Worm (Caenorhabditis elegans) whole organism, midembryonic: ENCODE measurements around the gene ceh-34.

Source experiments
- flt-1 ChIP-seq: fragments of 200-800 bp; sonication (Bioruptor generic); IDR thresholded peaks from 2 replicates; pipeline ENCODE4 v1.3.6; 2022; ENCODE audit warnings: missing genetic modification characterization, missing compliant biosample characterization
- ref-1 ChIP-seq: fragments of 200-800 bp; sonication (Bioruptor generic); conservative IDR thresholded peaks from 2 replicates; pipeline ENCODE4 v1.3.6; 2022; ENCODE audit warnings: missing genetic modification reagents, missing genetic modification characterization, missing compliant biosample characterization

- TF ChIP-seq flt-1 (no peak), ref-1 (GFP tag; lab: Robert Waterston, UW) (no peak)
Observed at ce11 chrV:5314104-5314503, 5.3 kb downstream of the ceh-34 start, which contains the start of gene C10G8.2.
